Worm (Caenorhabditis elegans) whole organism, mixed stage, embryonic: Measurements from ENCODE around the gene srw-39.

ENCODE experiments used
- blmp-1 ChIP-seq: fragments of 150-350 bp; optimal IDR thresholded peaks from 2 replicates; lab custom pipeline; 2014; ENCODE audit warnings: missing biosample characterization, missing genetic modification characterization
- ceh-83 ChIP-seq: fragments of 200-800 bp; sonication (Bioruptor generic); optimal IDR thresholded peaks from 2 replicates; lab custom pipeline; 2018; ENCODE audit warnings: mild to moderate bottlenecking, missing genetic modification characterization, missing compliant biosample characterization
- lin-13 ChIP-seq: fragments of 150-350 bp; optimal IDR thresholded peaks from 2 replicates; lab custom pipeline; 2014; ENCODE audit warnings: missing biosample characterization, missing genetic modification characterization
- lsy-2 ChIP-seq: fragments of 150-350 bp; optimal IDR thresholded peaks from 2 replicates; lab custom pipeline; 2014; ENCODE audit warnings: missing biosample characterization, missing genetic modification characterization
- mep-1 ChIP-seq: fragments of 150-350 bp; optimal IDR thresholded peaks from 2 replicates; lab custom pipeline; 2017; ENCODE audit warnings: missing biosample characterization, missing genetic modification reagents, missing genetic modification characterization, inconsistent platforms
- nhr-237 ChIP-seq: fragments of 150-350 bp; optimal IDR thresholded peaks from 2 replicates; lab custom pipeline; 2014; ENCODE audit warnings: missing biosample characterization, missing genetic modification characterization
- nhr-28 ChIP-seq: fragments of 150-350 bp; optimal IDR thresholded peaks from 2 replicates; lab custom pipeline; 2014; ENCODE audit warnings: missing biosample characterization, missing genetic modification characterization
- nhr-76 ChIP-seq: sonication (generic microtip); optimal IDR thresholded peaks from 2 replicates; lab custom pipeline; 2017; ENCODE audit warnings: missing biosample characterization, missing genetic modification characterization
- snpc-4 ChIP-seq: fragments of 150-350 bp; optimal IDR thresholded peaks from 2 replicates; lab custom pipeline; 2014; ENCODE audit warnings: missing biosample characterization, missing genetic modification characterization
- unc-39 ChIP-seq: fragments of 150-350 bp; optimal IDR thresholded peaks from 2 replicates; lab custom pipeline; 2014; ENCODE audit warnings: missing biosample characterization, missing genetic modification characterization
- unc-62 ChIP-seq: fragments of 150-350 bp; optimal IDR thresholded peaks from 2 replicates; lab custom pipeline; 2014; ENCODE audit warnings: missing biosample characterization, missing genetic modification reagents, missing genetic modification characterization
- zip-8 ChIP-seq: fragments of 150-350 bp; optimal IDR thresholded peaks from 2 replicates; lab custom pipeline; 2014; ENCODE audit warnings: missing biosample characterization, missing genetic modification characterization
- ztf-11 ChIP-seq: fragments of 150-350 bp; optimal IDR thresholded peaks from 2 replicates; lab custom pipeline; 2014; ENCODE audit warnings: missing biosample characterization, missing genetic modification characterization

- no peak for TF ChIP-seq mep-1
- no peak for TF ChIP-seq blmp-1 (tag; lab: Kevin White, UChicago)
- TF ChIP-seq unc-62: no peak
- TF ChIP-seq unc-39 (tag; lab: Kevin White, UChicago): no peak
- no peak for TF ChIP-seq lsy-2 (tag; lab: Kevin White, UChicago)
- no peak for TF ChIP-seq snpc-4 (tag; lab: Kevin White, UChicago)
- TF ChIP-seq nhr-28 (tag; lab: Kevin White, UChicago): no peak
- no peak for TF ChIP-seq ceh-83 (GFP tag; lab: Kevin White, UChicago)
- no peak for TF ChIP-seq zip-8
- no peak for TF ChIP-seq nhr-237 (tag; lab: Kevin White, UChicago)
- no peak for TF ChIP-seq ztf-11 (tag; lab: Kevin White, UChicago)
- no peak for TF ChIP-seq lin-13
- TF ChIP-seq nhr-76: no peak
Observed at ce11 chrV:20198954-20199353, 27.1 kb upstream of the srw-39 start, which contains the start of gene fog-2.
